Worm (Caenorhabditis elegans): ENCODE results near the gene Y37H2A.18.

DNA sequence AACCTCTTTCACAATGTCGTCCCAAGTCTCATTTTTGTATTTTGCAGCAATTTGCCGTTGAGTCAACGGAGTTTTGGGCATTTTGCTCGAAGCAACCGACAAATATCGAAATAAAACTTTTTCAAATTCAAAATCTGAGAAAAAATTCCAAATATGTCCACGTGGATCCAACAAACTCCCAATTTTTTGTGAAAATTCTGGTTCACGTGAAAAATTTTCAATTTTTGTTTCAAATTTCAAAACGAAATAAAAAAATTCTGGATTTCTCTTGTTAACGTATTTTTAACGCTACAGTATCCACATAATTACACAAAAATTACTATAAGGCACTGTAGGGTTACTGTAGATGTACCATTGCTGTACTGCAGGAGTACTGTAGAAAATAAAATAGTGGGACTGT, 28.2 kb upstream of the Y37H2A.18 start, which contains the start of gene C14A6.13:
- TF ChIP-seq ztf-11 (tag; optimal IDR thresholded peaks at IDR 0.05) (no peak), ama-1 (optimal IDR thresholded peaks at IDR 0.05) (no peak), mdt-29 (GFP tag; IDR thresholded peaks at IDR 0.05) (no peak), unc-62 (GFP tag; optimal IDR thresholded peaks at IDR 0.05 in 1 of 2) (no peak), unc-62 (tag; optimal IDR thresholded peaks at IDR 0.05) (no peak), mep-1 (tag; optimal IDR thresholded peaks at IDR 0.05) (no peak), zag-1 (tag; optimal IDR thresholded peaks at IDR 0.05) (no peak), skn-1 (tag; optimal IDR thresholded peaks at IDR 0.05) (no peak), mes-2 (tag; optimal IDR thresholded peaks at IDR 0.05; ENCODE audit: poor library complexity, severe bottlenecking) (no peak), gei-8 (GFP tag; optimal IDR thresholded peaks at IDR 0.05) (no peak)
